Fruit fly (Drosophila melanogaster): ENCODE data around the gene Cpsf6.

Cpsf6 gene

DNA sequence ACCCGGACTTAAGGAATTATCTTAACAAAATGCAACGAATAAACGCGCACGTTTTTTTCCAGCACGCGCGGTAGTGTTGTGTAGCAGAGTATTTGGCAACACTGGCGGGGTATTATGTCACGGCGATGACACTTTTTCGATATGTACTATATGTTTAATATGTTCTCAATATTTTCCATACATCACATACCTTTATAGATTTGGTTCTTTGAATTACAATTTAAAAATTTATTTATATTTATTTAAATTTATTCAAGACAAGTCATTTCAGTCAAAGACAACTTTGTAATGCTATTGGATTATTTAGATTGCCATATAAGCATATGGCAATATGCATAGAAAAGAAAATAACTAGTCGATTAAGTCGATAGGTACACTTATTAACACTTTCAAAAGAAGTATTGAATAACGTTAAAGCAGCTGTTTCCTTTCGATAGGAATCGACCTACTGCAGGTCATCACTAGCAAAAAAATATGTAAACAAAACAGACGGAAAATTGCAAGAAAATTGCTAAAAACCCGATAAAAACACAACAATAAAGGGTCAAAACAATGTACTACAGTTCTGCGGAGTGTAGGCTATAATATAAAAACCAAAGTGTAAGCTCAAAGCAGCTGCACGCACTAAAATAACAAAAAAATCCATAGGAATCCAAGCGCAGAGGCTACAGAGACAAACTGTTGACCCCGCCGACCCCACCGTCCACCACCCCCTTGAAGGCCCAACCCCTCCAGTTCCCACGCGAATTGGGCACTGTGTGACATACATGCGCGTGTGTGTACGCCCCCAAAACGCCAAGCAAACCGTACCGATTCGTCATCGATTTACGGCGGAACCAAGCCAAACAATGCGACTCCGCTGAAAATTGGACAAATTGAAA, 31.0 kb upstream of the Cpsf6 start, which contains the start of the genes CG7182 and GAPcenA (continued):
- TF ChIP-seq Scr (GFP tag; IDR thresholded peaks at IDR 0.05; ENCODE audit: partially characterized antibody): peak; percentile 72
- no peak for TF ChIP-seq Trl (optimal IDR thresholded peaks at IDR 0.05)
- TF ChIP-seq Trl (GFP tag; optimal IDR thresholded peaks at IDR 0.05): peak; percentile 41
- TF ChIP-seq grau (tag; optimal IDR thresholded peaks at IDR 0.05): peak; percentile 76
- peak; percentile 68 for TF ChIP-seq fd3F (GFP tag; optimal IDR thresholded peaks at IDR 0.05)
- no peak for TF ChIP-seq CG10321 (GFP tag; IDR thresholded peaks at IDR 0.05)
- TF ChIP-seq gsb-n (tag; optimal IDR thresholded peaks at IDR 0.05): peak; percentile 66
- peak; percentile 70 for TF ChIP-seq Xbp1 (GFP tag; optimal IDR thresholded peaks at IDR 0.05)
- peak; percentile 82 for TF ChIP-seq CG2712 (tag; optimal IDR thresholded peaks at IDR 0.05)
- no peak for TF ChIP-seq pan (optimal IDR thresholded peaks at IDR 0.05)
- TF ChIP-seq pan (GFP tag; optimal IDR thresholded peaks at IDR 0.05 in 1 of 2, IDR thresholded peaks at IDR 0.05 in 1 of 2): peak in 1 of 2 experiments; percentile 45
- TF ChIP-seq sob (GFP tag; IDR thresholded peaks at IDR 0.05): 0 out of 2 replicates have a peak, but pooled peaks have one; percentile 11
- TF ChIP-seq ind (GFP tag; optimal IDR thresholded peaks at IDR 0.05): peak; percentile 71
- TF ChIP-seq CG9932 (GFP tag; IDR thresholded peaks at IDR 0.05): peak; percentile 82
- peak; percentile 66; the same call in 1 of the 2 replicates for TF ChIP-seq onecut (GFP tag; IDR thresholded peaks at IDR 0.05)
- TF ChIP-seq CG14014 (GFP tag; IDR thresholded peaks at IDR 0.05): no peak
- TF ChIP-seq CG14860 (GFP tag; IDR thresholded peaks at IDR 0.05; ENCODE audit: partially characterized antibody): peak; percentile 32; the same call in 1 of the 3 replicates
- TF ChIP-seq CG12391 (tag; optimal IDR thresholded peaks at IDR 0.05): peak; percentile 81
- peak; percentile 17 for TF ChIP-seq psq (GFP tag; optimal IDR thresholded peaks at IDR 0.05)
- TF ChIP-seq Hand (GFP tag; optimal IDR thresholded peaks at IDR 0.05): peak; percentile 8
- no peak for TF ChIP-seq CG34376 (GFP tag; optimal IDR thresholded peaks at IDR 0.05)
- TF ChIP-seq HLH4C (GFP tag; IDR thresholded peaks at IDR 0.05; ENCODE audit: partially characterized antibody): peak; percentile 59; the same call in 2 of the 3 replicates
- TF ChIP-seq maf-S (GFP tag; optimal IDR thresholded peaks at IDR 0.05): peak; percentile 25
- peak; percentile 59 for TF ChIP-seq Blimp-1 (GFP tag; optimal IDR thresholded peaks at IDR 0.05)
- peak; percentile 63 for TF ChIP-seq cwo (GFP tag; optimal IDR thresholded peaks at IDR 0.05)
- peak; percentile 60 for TF ChIP-seq CG9215 (GFP tag; IDR thresholded peaks at IDR 0.05)
- no peak for TF ChIP-seq Deaf1 (tag; optimal IDR thresholded peaks at IDR 0.05)
- peak; percentile 36; the same call in 1 of the 2 replicates for TF ChIP-seq NFAT (GFP tag; IDR thresholded peaks at IDR 0.05)
- TF ChIP-seq ci (GFP tag; IDR thresholded peaks at IDR 0.05): 0 out of 3 replicates have a peak, but pooled peaks have one; percentile 18
- TF ChIP-seq cas (GFP tag; IDR thresholded peaks at IDR 0.05): no peak
- peak; percentile 40 for TF ChIP-seq sna (GFP tag; IDR thresholded peaks at IDR 0.05; ENCODE audit: partially characterized antibody)
- peak; percentile 82 for TF ChIP-seq Hr3 (GFP tag; optimal IDR thresholded peaks at IDR 0.05)
- peak; percentile 76 for TF ChIP-seq CG33557 (GFP tag; optimal IDR thresholded peaks at IDR 0.05)
- TF ChIP-seq schlank (tag; optimal IDR thresholded peaks at IDR 0.05): peak; percentile 35
- TF ChIP-seq CG7963 (GFP tag; IDR thresholded peaks at IDR 0.05; ENCODE audit: partially characterized antibody): peak; percentile 47; the same call in 1 of the 3 replicates
- peak; percentile 61 for TF ChIP-seq lilli (GFP tag; optimal IDR thresholded peaks at IDR 0.05)
- TF ChIP-seq stc (GFP tag; IDR thresholded peaks at IDR 0.05): no peak
- peak; percentile 58 for TF ChIP-seq sisA (GFP tag; IDR thresholded peaks at IDR 0.05)
- peak; percentile 44 for TF ChIP-seq CG10366 (GFP tag; IDR thresholded peaks at IDR 0.05)
- TF ChIP-seq vfl (GFP tag; optimal IDR thresholded peaks at IDR 0.05): peak; percentile 25
- no peak for TF ChIP-seq D (optimal IDR thresholded peaks at IDR 0.05)
- TF ChIP-seq D (GFP tag; optimal IDR thresholded peaks at IDR 0.05): peak; percentile 53
- no peak for TF ChIP-seq Mes4 (GFP tag; optimal IDR thresholded peaks at IDR 0.05)
- peak; percentile 41 for TF ChIP-seq CG11085 (GFP tag; IDR thresholded peaks at IDR 0.05)
- TF ChIP-seq CG4404 (GFP tag; IDR thresholded peaks at IDR 0.05): peak; percentile 33
- peak; percentile 15 for TF ChIP-seq luna (GFP tag; optimal IDR thresholded peaks at IDR 0.05)
- peak; percentile 33 for TF ChIP-seq sd (tag; optimal IDR thresholded peaks at IDR 0.05)
- peak; percentile 42 for TF ChIP-seq Dp (GFP tag; optimal IDR thresholded peaks at IDR 0.05)
- no peak for TF ChIP-seq seq (GFP tag; IDR thresholded peaks at IDR 0.05)

Measured in whole organism, embryonic.